Fruit fly (Drosophila melanogaster): ENCODE results near the gene Tim9a.
A peak's percentile ranks its signal among the peaks of the same experiment; 100 is the strongest.

- TF ChIP-seq CG12769 (tag; optimal IDR thresholded peaks at IDR 0.05) (peak; percentile 23), HmgZ (tag; optimal IDR thresholded peaks at IDR 0.05) (peak; percentile 85), Sin3A (optimal IDR thresholded peaks at IDR 0.05) (no peak), repo (GFP tag; optimal IDR thresholded peaks at IDR 0.05) (no peak), Bdp1 (GFP tag; optimal IDR thresholded peaks at IDR 0.05) (peak; percentile 35), disco-r (GFP tag; optimal IDR thresholded peaks at IDR 0.05) (no peak), CG9932 (GFP tag; IDR thresholded peaks at IDR 0.05) (peak; percentile 82), zf30C (GFP tag; optimal IDR thresholded peaks at IDR 0.05) (peak; percentile 97), CG34422 (GFP tag; IDR thresholded peaks at IDR 0.05) (peak; percentile 81)
These were observed 11.5 kb upstream of the Tim9a start for dm6 chrX:13373239-13374153.
